Worm (Caenorhabditis elegans) whole organism, young adult: ENCODE results near the gene nlp-50.

ENCODE experiments used
- B0336.3 ChIP-seq: fragments of 200-800 bp; sonication (Bioruptor generic); IDR thresholded peaks from 2 replicates; pipeline ENCODE4 v1.3.6; 2022; ENCODE audit warnings: missing genetic modification characterization, missing compliant biosample characterization
- C06A6.2 ChIP-seq: fragments of 200-800 bp; sonication (Bioruptor generic); conservative IDR thresholded peaks from 2 replicates; pipeline ENCODE4 v1.3.6; 2022; ENCODE audit warnings: missing genetic modification characterization, missing compliant biosample characterization
- F22D6.2 ChIP-seq: sonication (generic microtip); optimal IDR thresholded peaks from 2 replicates; lab custom pipeline; 2016; ENCODE audit warnings: mild to moderate bottlenecking, missing genetic modification characterization, missing compliant biosample characterization
- F52B5.7 ChIP-seq: sonication (generic microtip); optimal IDR thresholded peaks from 2 replicates; lab custom pipeline; 2016; ENCODE audit warnings: mild to moderate bottlenecking, missing genetic modification characterization, missing compliant biosample characterization
- Y53G8AR.9 ChIP-seq: fragments of 200-800 bp; sonication (Bioruptor generic); conservative IDR thresholded peaks from 2 replicates; pipeline ENCODE4 v1.3.6; 2022; ENCODE audit warnings: missing genetic modification reagents, missing genetic modification characterization, missing compliant biosample characterization
- Y67H2A.10 ChIP-seq: fragments of 200-800 bp; sonication (Bioruptor generic); conservative IDR thresholded peaks from 2 replicates; pipeline ENCODE4 v1.3.6; 2022; ENCODE audit warnings: missing genetic modification reagents, missing genetic modification characterization, missing compliant biosample characterization
- Y79H2A.3 ChIP-seq: fragments of 200-800 bp; sonication (Bioruptor generic); conservative IDR thresholded peaks from 2 replicates; pipeline ENCODE4 v1.3.6; 2022; ENCODE audit warnings: missing genetic modification reagents, missing genetic modification characterization, missing compliant biosample characterization
- Y95B8A.8 ChIP-seq: fragments of 200-800 bp; sonication (Bioruptor generic); IDR thresholded peaks from 2 replicates; pipeline ENCODE4 v1.3.6; 2022; ENCODE audit warnings: missing genetic modification reagents, missing genetic modification characterization, missing compliant biosample characterization
- ZK185.1 ChIP-seq: sonication (generic microtip); optimal IDR thresholded peaks from 2 replicates; lab custom pipeline; 2016; ENCODE audit warnings: mild to moderate bottlenecking, missing genetic modification characterization, missing compliant biosample characterization; ENCODE audit not compliant: poor library complexity, severe bottlenecking
- akir-1 ChIP-seq: fragments of 200-800 bp; sonication (Bioruptor generic); optimal IDR thresholded peaks from 2 replicates; lab custom pipeline; 2018; ENCODE audit warnings: mild to moderate bottlenecking, missing genetic modification characterization, moderate library complexity, missing compliant biosample characterization
- aptf-2 ChIP-seq: fragments of 200-800 bp; sonication (Bioruptor generic); conservative IDR thresholded peaks from 2 replicates; pipeline ENCODE4 v1.3.6; 2022; ENCODE audit warnings: missing genetic modification reagents, missing genetic modification characterization, missing compliant biosample characterization
- aptf-3 ChIP-seq: fragments of 200-800 bp; sonication (Bioruptor generic); IDR thresholded peaks from 2 replicates; pipeline ENCODE4 v1.3.6; 2022; ENCODE audit warnings: missing genetic modification characterization, missing compliant biosample characterization
- attf-6 ChIP-seq: fragments of 200-800 bp; sonication (Bioruptor generic); IDR thresholded peaks from 2 replicates; pipeline ENCODE4 v1.3.6; 2022; ENCODE audit warnings: missing genetic modification reagents, missing genetic modification characterization, missing compliant biosample characterization
- bed-1 ChIP-seq: fragments of 200-800 bp; sonication (Bioruptor generic); IDR thresholded peaks from 2 replicates; pipeline ENCODE4 v1.3.6; 2022; ENCODE audit warnings: missing genetic modification reagents, missing genetic modification characterization, missing compliant biosample characterization
- ccch-3 ChIP-seq: fragments of 200-800 bp; sonication (Bioruptor generic); optimal IDR thresholded peaks from 2 replicates; lab custom pipeline; 2018; ENCODE audit warnings: mild to moderate bottlenecking, missing genetic modification characterization, missing compliant biosample characterization
- cebp-1 ChIP-seq, 2 experiments: fragments of 200-800 bp in 1 of 2; sonication (Bioruptor generic) in 1 of 2; sonication (generic microtip) in 1 of 2; IDR thresholded peaks in 1 of 2; optimal IDR thresholded peaks in 1 of 2; 2 replicates each; pipeline versions ENCODE4 v1.3.6 to Lab custom; 2017 to 2022; ENCODE audit warnings: missing compliant biosample characterization in 2 of 2, missing genetic modification characterization in 2 of 2, mild to moderate bottlenecking in 1 of 2, missing genetic modification reagents in 1 of 2, moderate library complexity in 1 of 2
- ceh-100 ChIP-seq: fragments of 200-800 bp; sonication (Bioruptor generic); IDR thresholded peaks from 2 replicates; pipeline ENCODE4 v1.3.6; 2022; ENCODE audit warnings: missing genetic modification reagents, missing genetic modification characterization, missing compliant biosample characterization
- ceh-27 ChIP-seq: fragments of 200-800 bp; sonication (Bioruptor generic); optimal IDR thresholded peaks from 2 replicates; lab custom pipeline; 2018; ENCODE audit warnings: mild to moderate bottlenecking, missing genetic modification characterization, moderate library complexity, missing compliant biosample characterization
- ceh-79 ChIP-seq: sonication (generic microtip); optimal IDR thresholded peaks from 2 replicates; lab custom pipeline; 2017; ENCODE audit warnings: mild to moderate bottlenecking, missing genetic modification characterization, missing compliant biosample characterization
- chd-7 ChIP-seq: sonication (generic microtip); optimal IDR thresholded peaks from 2 replicates; lab custom pipeline; 2016; ENCODE audit warnings: mild to moderate bottlenecking, missing genetic modification characterization, moderate library complexity, missing compliant biosample characterization
- dox-1 ChIP-seq: fragments of 200-800 bp; sonication (Bioruptor generic); IDR thresholded peaks from 2 replicates; pipeline ENCODE4 v1.3.6; 2022; ENCODE audit warnings: missing genetic modification reagents, missing genetic modification characterization, missing compliant biosample characterization
- dpff-1 ChIP-seq: sonication (generic microtip); optimal IDR thresholded peaks from 2 replicates; lab custom pipeline; 2017; ENCODE audit warnings: mild to moderate bottlenecking, missing genetic modification characterization, missing compliant biosample characterization
- dpl-1 ChIP-seq: fragments of 150-350 bp; optimal IDR thresholded peaks from 2 replicates; lab custom pipeline; 2014; ENCODE audit warnings: missing biosample characterization, missing genetic modification reagents, missing genetic modification characterization
- egl-44 ChIP-seq: fragments of 200-800 bp; sonication (Bioruptor generic); IDR thresholded peaks from 2 replicates; pipeline ENCODE4 v1.3.6; 2022; ENCODE audit warnings: missing genetic modification reagents, missing genetic modification characterization, missing compliant biosample characterization
- ets-4 ChIP-seq: fragments of 200-800 bp; sonication (Bioruptor generic); optimal IDR thresholded peaks from 2 replicates; lab custom pipeline; 2018; ENCODE audit warnings: mild to moderate bottlenecking, missing genetic modification characterization, missing compliant biosample characterization
- hmg-1.2 ChIP-seq: fragments of 200-800 bp; sonication (Bioruptor generic); IDR thresholded peaks from 2 replicates; pipeline ENCODE4 v1.3.6; 2022; ENCODE audit warnings: missing genetic modification reagents, missing genetic modification characterization, missing compliant biosample characterization
- hrde-1 ChIP-seq: sonication (generic microtip); optimal IDR thresholded peaks from 2 replicates; lab custom pipeline; 2016; ENCODE audit warnings: missing genetic modification characterization, mild to moderate bottlenecking, missing compliant biosample characterization, moderate library complexity, missing genotype, missing genetic modification reagents, borderline replicate concordance
- lag-1 ChIP-seq: fragments of 200-800 bp; sonication (Bioruptor generic); IDR thresholded peaks from 2 replicates; pipeline ENCODE4 v1.3.6; 2022; ENCODE audit warnings: missing genetic modification reagents, missing genetic modification characterization, missing compliant biosample characterization
- lin-35 ChIP-seq, 3 experiments: fragments of 150-350 bp in 2 of 3; sonication (generic microtip) in 1 of 3; optimal IDR thresholded peaks; 2 replicates each; lab custom pipeline; 2014 to 2018; ENCODE audit warnings: missing biosample characterization in 3 of 3, missing genetic modification characterization in 3 of 3, missing genetic modification reagents in 3 of 3
- madf-10 ChIP-seq: sonication (generic microtip); optimal IDR thresholded peaks from 2 replicates; lab custom pipeline; 2016; ENCODE audit warnings: mild to moderate bottlenecking, missing genetic modification characterization, missing compliant biosample characterization
- madf-6 ChIP-seq: fragments of 200-800 bp; sonication (Bioruptor generic); IDR thresholded peaks from 2 replicates; pipeline ENCODE4 v1.3.6; 2022; ENCODE audit warnings: missing genetic modification reagents, missing genetic modification characterization, missing compliant biosample characterization
- mcd-1 ChIP-seq: fragments of 200-800 bp; sonication (Bioruptor generic); IDR thresholded peaks from 2 replicates; pipeline ENCODE4 v1.3.6; 2022; ENCODE audit warnings: missing genetic modification reagents, missing genetic modification characterization, missing compliant biosample characterization
- mxl-1 ChIP-seq: sonication (generic microtip); optimal IDR thresholded peaks from 2 replicates; lab custom pipeline; 2016; ENCODE audit warnings: missing genetic modification characterization, missing compliant biosample characterization
- nfyb-1 ChIP-seq: fragments of 200-800 bp; sonication (Bioruptor generic); IDR thresholded peaks from 2 replicates; pipeline ENCODE4 v1.3.6; 2022; ENCODE audit warnings: missing genetic modification reagents, missing genetic modification characterization, missing compliant biosample characterization
- nhr-120 ChIP-seq: fragments of 200-800 bp; sonication (Bioruptor generic); IDR thresholded peaks from 2 replicates; pipeline ENCODE4 v1.3.6; 2022; ENCODE audit warnings: missing genetic modification characterization, missing compliant biosample characterization
- nhr-80 ChIP-seq: sonication (generic microtip); optimal IDR thresholded peaks from 2 replicates; lab custom pipeline; 2016; ENCODE audit warnings: missing genetic modification characterization, missing compliant biosample characterization
- nhr-90 ChIP-seq: sonication (generic microtip); optimal IDR thresholded peaks from 2 replicates; lab custom pipeline; 2016; ENCODE audit warnings: missing genotype, mild to moderate bottlenecking, missing genetic modification characterization, missing compliant biosample characterization
- pbrm-1 ChIP-seq: fragments of 200-800 bp; sonication (Bioruptor generic); IDR thresholded peaks from 2 replicates; pipeline ENCODE4 v1.3.6; 2022; ENCODE audit warnings: missing genetic modification reagents, missing genetic modification characterization, missing compliant biosample characterization
- snpc-3.4 ChIP-seq: sonication (generic microtip); optimal IDR thresholded peaks from 2 replicates; lab custom pipeline; 2017; ENCODE audit warnings: missing genetic modification characterization, mild to moderate bottlenecking, missing compliant biosample characterization, antibody characterized with exemption, moderate library complexity, missing genotype, missing genetic modification reagents
- snpc-4 ChIP-seq, 5 experiments: fragments of 150-350 bp in 1 of 5; sonication (generic microtip) in 4 of 5; optimal IDR thresholded peaks; 2 replicates each; lab custom pipeline; 2014 to 2018; ENCODE audit warnings: missing genetic modification characterization in 5 of 5, missing biosample characterization in 3 of 5, antibody characterized with exemption in 2 of 5, mild to moderate bottlenecking in 2 of 5, missing compliant biosample characterization in 2 of 5, missing genotype in 2 of 5, moderate library complexity in 2 of 5, missing genetic modification reagents in 1 of 5
- tbp1 ChIP-seq: fragments of 200-800 bp; sonication (Bioruptor generic); optimal IDR thresholded peaks from 2 replicates; lab custom pipeline; 2018; ENCODE audit warnings: mild to moderate bottlenecking, missing genetic modification characterization, missing compliant biosample characterization
- tbx-9 ChIP-seq: sonication (generic microtip); optimal IDR thresholded peaks from 2 replicates; lab custom pipeline; 2016; ENCODE audit warnings: borderline replicate concordance, missing genetic modification characterization, inconsistent platforms, missing compliant biosample characterization
- tlf-1 ChIP-seq: fragments of 200-800 bp; sonication (Bioruptor generic); optimal IDR thresholded peaks from 2 replicates; lab custom pipeline; 2018; ENCODE audit warnings: mild to moderate bottlenecking, missing genetic modification characterization, missing compliant biosample characterization
- unc-62 ChIP-seq: fragments of 150-350 bp; optimal IDR thresholded peaks from 2 replicates; lab custom pipeline; 2014; ENCODE audit warnings: missing biosample characterization, missing genetic modification reagents, missing genetic modification characterization
- ztf-18 ChIP-seq: sonication (generic microtip); optimal IDR thresholded peaks from 2 replicates; lab custom pipeline; 2016; ENCODE audit warnings: missing genotype, mild to moderate bottlenecking, missing genetic modification characterization, missing compliant biosample characterization
- ztf-28 ChIP-seq: fragments of 200-800 bp; sonication (Bioruptor generic); IDR thresholded peaks from 2 replicates; pipeline ENCODE4 v1.3.6; 2022; ENCODE audit warnings: missing genetic modification reagents, missing genetic modification characterization, missing compliant biosample characterization
- ztf-3 ChIP-seq: fragments of 200-800 bp; sonication (Bioruptor generic); optimal IDR thresholded peaks from 2 replicates; lab custom pipeline; 2018; ENCODE audit warnings: mild to moderate bottlenecking, missing genetic modification characterization, missing compliant biosample characterization
- ztf-6 ChIP-seq: fragments of 200-800 bp; sonication (Bioruptor generic); IDR thresholded peaks from 2 replicates; pipeline ENCODE4 v1.3.6; 2022; ENCODE audit warnings: missing genetic modification reagents, missing genetic modification characterization, missing compliant biosample characterization

The nlp-50 gene

DNA sequence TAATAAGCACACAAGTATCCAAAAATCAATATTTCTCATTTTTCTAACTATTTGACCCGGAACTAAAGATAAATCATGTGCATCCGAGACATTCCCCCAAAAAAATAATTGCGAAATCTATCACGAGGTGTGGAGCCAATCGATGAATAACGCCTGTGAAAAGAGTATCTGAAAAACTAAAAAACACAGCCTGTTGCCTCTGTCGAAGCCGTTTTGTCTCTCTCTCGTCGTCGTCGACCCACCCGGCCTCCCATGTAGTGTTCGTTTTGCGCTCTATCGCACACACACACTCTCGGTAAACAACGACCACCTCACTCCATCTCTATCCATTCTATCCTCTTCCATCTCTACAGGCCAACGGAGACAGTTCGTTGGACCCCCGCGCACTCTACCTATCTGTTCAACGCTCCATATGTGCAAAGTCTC, 17.9 kb downstream of the nlp-50 start (continued):
- no peak for TF ChIP-seq unc-62 (GFP tag; lab: Kevin White, UChicago)
- TF ChIP-seq tbx-9 (tag; lab: Kevin White, UChicago) = no peak
- no peak for TF ChIP-seq chd-7
- TF ChIP-seq snpc-4 (GFP tag; optimal IDR thresholded peaks at IDR 0.05; lab: Kevin White, UChicago) = no peak
- peak in 2 of 4 experiments; percentile 12 to 22 for TF ChIP-seq snpc-4 (tag; optimal IDR thresholded peaks at IDR 0.05; lab: Kevin White, UChicago)
- no peak for TF ChIP-seq F52B5.7
- no peak for TF ChIP-seq madf-10
- no peak for TF ChIP-seq nhr-90
- TF ChIP-seq ZK185.1 (tag; lab: Kevin White, UChicago) = no peak
- TF ChIP-seq ztf-3 = no peak
- no peak for TF ChIP-seq lag-1
- no peak for TF ChIP-seq nhr-120 (GFP tag; lab: Robert Waterston, UW)
- no peak for TF ChIP-seq ets-4 (GFP tag; lab: Kevin White, UChicago)
- no peak for TF ChIP-seq akir-1 (GFP tag; lab: Kevin White, UChicago)
- no peak for TF ChIP-seq F22D6.2
- peak; percentile 42 for TF ChIP-seq tlf-1 (GFP tag; lab: Kevin White, UChicago)
- no peak for TF ChIP-seq hrde-1
- TF ChIP-seq ceh-79 (tag; lab: Kevin White, UChicago) = no peak
- no peak for TF ChIP-seq Y95B8A.8 (GFP tag; lab: Robert Waterston, UW)
- 0 out of 2 replicates have a peak, but pooled peaks have one; percentile 58 for TF ChIP-seq Y67H2A.10 (GFP tag; lab: Robert Waterston, UW)
- peak in 1 of 3 experiments; percentile 41 for TF ChIP-seq lin-35 (GFP tag; optimal IDR thresholded peaks at IDR 0.05; lab: Kevin White, UChicago)
- no peak for TF ChIP-seq snpc-3.4 (tag; lab: Kevin White, UChicago)
- peak; percentile 82 for TF ChIP-seq nfyb-1 (GFP tag; lab: Robert Waterston, UW)
- peak; percentile 98 for TF ChIP-seq cebp-1 (GFP tag; IDR thresholded peaks at IDR 0.05; lab: Robert Waterston, UW)
- TF ChIP-seq cebp-1 (tag; optimal IDR thresholded peaks at IDR 0.05; lab: Kevin White, UChicago) = peak; percentile 99
- no peak for TF ChIP-seq madf-6 (GFP tag; lab: Robert Waterston, UW)
- no peak for TF ChIP-seq attf-6 (GFP tag; lab: Robert Waterston, UW)
- TF ChIP-seq aptf-2 (GFP tag; lab: Robert Waterston, UW) = no peak
- TF ChIP-seq dpl-1 (GFP tag; lab: Kevin White, UChicago) = no peak
- peak; percentile 41 for TF ChIP-seq B0336.3 (GFP tag; lab: Robert Waterston, UW)
- no peak for TF ChIP-seq bed-1
- TF ChIP-seq C06A6.2 (GFP tag; lab: Robert Waterston, UW) = no peak
- peak; percentile 76 for TF ChIP-seq ceh-27 (GFP tag; lab: Kevin White, UChicago)
- TF ChIP-seq Y79H2A.3 (GFP tag; lab: Robert Waterston, UW) = no peak
- no peak for TF ChIP-seq egl-44 (GFP tag; lab: Robert Waterston, UW)
- no peak for TF ChIP-seq ccch-3 (GFP tag; lab: Kevin White, UChicago)
- peak; percentile 55; the same call in 1 of the 2 replicates for TF ChIP-seq dox-1
- no peak for TF ChIP-seq aptf-3 (GFP tag; lab: Robert Waterston, UW)
- 0 out of 2 replicates have a peak, but pooled peaks have one; percentile 33 for TF ChIP-seq pbrm-1 (GFP tag; lab: Robert Waterston, UW)
- TF ChIP-seq ztf-6 (GFP tag; lab: Robert Waterston, UW) = no peak
- no peak for TF ChIP-seq ceh-100 (GFP tag; lab: Robert Waterston, UW)
- TF ChIP-seq Y53G8AR.9 = no peak
- TF ChIP-seq mcd-1 (GFP tag; lab: Robert Waterston, UW) = peak; percentile 70
- no peak for TF ChIP-seq ztf-28 (GFP tag; lab: Robert Waterston, UW)
- TF ChIP-seq hmg-1.2 (GFP tag; lab: Robert Waterston, UW) = peak; percentile 45
- TF ChIP-seq nhr-80 (tag; lab: Kevin White, UChicago) = peak; percentile 58
- no peak for TF ChIP-seq mxl-1
- peak; percentile 39 for TF ChIP-seq ztf-18 (tag; lab: Kevin White, UChicago)
- no peak for TF ChIP-seq dpff-1 (tag; lab: Kevin White, UChicago)
- peak; percentile 26 for TF ChIP-seq tbp1
